Worm (Caenorhabditis elegans) whole organism, early embryonic: ENCODE data around the gene Y52E8A.1.

Experiments
- B0310.2 ChIP-seq: sonication (generic microtip); optimal IDR thresholded peaks from 2 replicates; lab custom pipeline; 2016; ENCODE audit warnings: mild to moderate bottlenecking, missing genetic modification characterization, missing compliant biosample characterization
- F13C5.2 ChIP-seq: sonication (generic microtip); optimal IDR thresholded peaks from 2 replicates; lab custom pipeline; 2017; ENCODE audit warnings: mild to moderate bottlenecking, missing genetic modification characterization, inconsistent platforms, missing compliant biosample characterization
- aly-1 ChIP-seq: sonication (generic microtip); optimal IDR thresholded peaks from 2 replicates; lab custom pipeline; 2016; ENCODE audit warnings: missing genetic modification characterization, missing compliant biosample characterization
- ama-1 ChIP-seq: fragments of 150-350 bp; optimal IDR thresholded peaks from 2 replicates; lab custom pipeline; 2014
- ceh-13 ChIP-seq: fragments of 200-800 bp; sonication (Bioruptor generic); optimal IDR thresholded peaks from 2 replicates; lab custom pipeline; 2018; ENCODE audit warnings: mild to moderate bottlenecking, missing genetic modification characterization, missing compliant biosample characterization
- ceh-36 ChIP-seq: sonication (generic microtip); optimal IDR thresholded peaks from 2 replicates; lab custom pipeline; 2016; ENCODE audit warnings: missing genetic modification characterization, inconsistent platforms, missing compliant biosample characterization
- ets-7 ChIP-seq: sonication (generic microtip); optimal IDR thresholded peaks from 2 replicates; lab custom pipeline; 2016; ENCODE audit warnings: missing genotype, missing genetic modification characterization, missing compliant biosample characterization
- flt-1 ChIP-seq: fragments of 200-800 bp; sonication (Bioruptor generic); IDR thresholded peaks from 2 replicates; pipeline ENCODE4 v1.3.6; 2022; ENCODE audit warnings: missing genetic modification characterization, missing compliant biosample characterization
- hmbx-1 ChIP-seq: sonication (generic microtip); optimal IDR thresholded peaks from 2 replicates; lab custom pipeline; 2016; ENCODE audit warnings: mild to moderate bottlenecking, missing genetic modification characterization, missing compliant biosample characterization
- hmg-4 ChIP-seq: fragments of 200-800 bp; sonication (Bioruptor generic); optimal IDR thresholded peaks from 2 replicates; lab custom pipeline; 2018; ENCODE audit warnings: mild to moderate bottlenecking, missing genetic modification characterization, missing compliant biosample characterization
- hnd-1 ChIP-seq: sonication (generic microtip); optimal IDR thresholded peaks from 2 replicates; lab custom pipeline; 2016; ENCODE audit warnings: missing genetic modification characterization, missing compliant biosample characterization
- pes-1 ChIP-seq: fragments of 200-800 bp; sonication (Bioruptor generic); IDR thresholded peaks from 2 replicates; pipeline ENCODE4 v1.3.6; 2022; ENCODE audit warnings: missing genetic modification reagents, missing genetic modification characterization, missing compliant biosample characterization
- scrt-1 ChIP-seq: fragments of 200-800 bp; sonication (Bioruptor generic); IDR thresholded peaks from 2 replicates; pipeline ENCODE4 v1.3.6; 2022; ENCODE audit warnings: missing genetic modification characterization, missing compliant biosample characterization
- sea-1 ChIP-seq: fragments of 200-800 bp; sonication (Bioruptor generic); conservative IDR thresholded peaks from 2 replicates; pipeline ENCODE4 v1.3.6; 2022; ENCODE audit warnings: missing genetic modification characterization, missing compliant biosample characterization
- tbx-11 ChIP-seq: fragments of 200-800 bp; sonication (Bioruptor generic); IDR thresholded peaks from 2 replicates; pipeline ENCODE4 v1.3.6; 2022; ENCODE audit warnings: missing genetic modification characterization, missing compliant biosample characterization
- tbx-37 ChIP-seq: fragments of 200-800 bp; sonication (Bioruptor generic); conservative IDR thresholded peaks from 2 replicates; pipeline ENCODE4 v1.3.6; 2022; ENCODE audit warnings: missing genetic modification reagents, missing genetic modification characterization, missing compliant biosample characterization
- tra-4 ChIP-seq: sonication (generic microtip); optimal IDR thresholded peaks from 2 replicates; lab custom pipeline; 2017; ENCODE audit warnings: missing genetic modification characterization, missing compliant biosample characterization

Gene Y52E8A.1

ce11 chrII:4286921-4287320, 34.9 kb upstream of the Y52E8A.1 start:
- TF ChIP-seq hnd-1 (tag; lab: Kevin White, UChicago): no peak
- TF ChIP-seq F13C5.2: no peak
- no peak for TF ChIP-seq B0310.2 (tag; lab: Kevin White, UChicago)
- TF ChIP-seq sea-1 (GFP tag; lab: Robert Waterston, UW): no peak
- no peak for TF ChIP-seq pes-1 (GFP tag; lab: Robert Waterston, UW)
- TF ChIP-seq hmg-4 (GFP tag; lab: Kevin White, UChicago): no peak
- TF ChIP-seq tbx-37 (GFP tag; lab: Robert Waterston, UW): no peak
- TF ChIP-seq tra-4 (tag; lab: Kevin White, UChicago): no peak
- no peak for TF ChIP-seq ceh-36 (tag; lab: Kevin White, UChicago)
- no peak for TF ChIP-seq ceh-13 (GFP tag; lab: Kevin White, UChicago)

- no peak for TF ChIP-seq ceh-13 (GFP tag; lab: Kevin White, UChicago)
- no peak for TF ChIP-seq F13C5.2
- no peak for TF ChIP-seq B0310.2 (tag; lab: Kevin White, UChicago)
- TF ChIP-seq hnd-1 (tag; lab: Kevin White, UChicago): no peak
These were observed 33.8 kb upstream of the Y52E8A.1 start, which contains the start of gene C01F1.6 for ce11 chrII:4288111-4288510. Gene C01F1.6, minus strand, starts transcription at chrII:4288211.

ce11 chrII:4288572-4288971, 33.3 kb upstream of the Y52E8A.1 start:
- TF ChIP-seq tra-4 (tag; lab: Kevin White, UChicago) (no peak), ama-1 (lab: Kevin White, UChicago) (no peak), hmg-4 (GFP tag; lab: Kevin White, UChicago) (no peak), pes-1 (GFP tag; lab: Robert Waterston, UW) (no peak), hmbx-1 (tag; lab: Kevin White, UChicago) (no peak)

- TF ChIP-seq tra-4 (tag; lab: Kevin White, UChicago): no peak
- TF ChIP-seq hmg-4 (GFP tag; lab: Kevin White, UChicago): no peak
- TF ChIP-seq tbx-37 (GFP tag; lab: Robert Waterston, UW): no peak
- TF ChIP-seq scrt-1: no peak
- no peak for TF ChIP-seq sea-1 (GFP tag; lab: Robert Waterston, UW)
- no peak for TF ChIP-seq aly-1 (tag; lab: Kevin White, UChicago)
- TF ChIP-seq ceh-13 (GFP tag; lab: Kevin White, UChicago): no peak
- no peak for TF ChIP-seq flt-1 (GFP tag; lab: Robert Waterston, UW)
- no peak for TF ChIP-seq F13C5.2
- no peak for TF ChIP-seq hnd-1 (tag; lab: Kevin White, UChicago)
- no peak for TF ChIP-seq B0310.2 (tag; lab: Kevin White, UChicago)
- TF ChIP-seq hmbx-1 (tag; lab: Kevin White, UChicago): no peak
- TF ChIP-seq pes-1 (GFP tag; lab: Robert Waterston, UW): no peak
These were observed 30.1 kb upstream of the Y52E8A.1 start for ce11 chrII:4291799-4292198.

- no peak for TF ChIP-seq ceh-13 (GFP tag; lab: Kevin White, UChicago)
- TF ChIP-seq hnd-1 (tag; lab: Kevin White, UChicago): no peak
- no peak for TF ChIP-seq B0310.2 (tag; lab: Kevin White, UChicago)
- TF ChIP-seq pes-1 (GFP tag; lab: Robert Waterston, UW): no peak
- no peak for TF ChIP-seq tbx-37 (GFP tag; lab: Robert Waterston, UW)
- no peak for TF ChIP-seq ama-1 (lab: Kevin White, UChicago)
- no peak for TF ChIP-seq hmbx-1 (tag; lab: Kevin White, UChicago)
- TF ChIP-seq ets-7: no peak
- no peak for TF ChIP-seq aly-1 (tag; lab: Kevin White, UChicago)
- no peak for TF ChIP-seq hmg-4 (GFP tag; lab: Kevin White, UChicago)
- no peak for TF ChIP-seq scrt-1
- no peak for TF ChIP-seq F13C5.2
- TF ChIP-seq tbx-11: no peak
- no peak for TF ChIP-seq tra-4 (tag; lab: Kevin White, UChicago)
These were observed 28.8 kb upstream of the Y52E8A.1 start for ce11 chrII:4293027-4293522.

- TF ChIP-seq ama-1 (lab: Kevin White, UChicago): no peak
- no peak for TF ChIP-seq scrt-1
- no peak for TF ChIP-seq sea-1 (GFP tag; lab: Robert Waterston, UW)
- TF ChIP-seq B0310.2 (tag; lab: Kevin White, UChicago): no peak
- no peak for TF ChIP-seq hnd-1 (tag; lab: Kevin White, UChicago)
- no peak for TF ChIP-seq tbx-11
- TF ChIP-seq aly-1 (tag; lab: Kevin White, UChicago): no peak
- TF ChIP-seq ceh-36 (tag; lab: Kevin White, UChicago): no peak
- no peak for TF ChIP-seq pes-1 (GFP tag; lab: Robert Waterston, UW)
- no peak for TF ChIP-seq tra-4 (tag; lab: Kevin White, UChicago)
- no peak for TF ChIP-seq F13C5.2
- no peak for TF ChIP-seq ets-7
- TF ChIP-seq tbx-37 (GFP tag; lab: Robert Waterston, UW): no peak
- no peak for TF ChIP-seq flt-1 (GFP tag; lab: Robert Waterston, UW)
- TF ChIP-seq hmbx-1 (tag; lab: Kevin White, UChicago): no peak
- TF ChIP-seq hmg-4 (GFP tag; lab: Kevin White, UChicago): no peak
- no peak for TF ChIP-seq ceh-13 (GFP tag; lab: Kevin White, UChicago)
These were observed 27.7 kb upstream of the Y52E8A.1 start for ce11 chrII:4294189-4294588.

ce11 chrII:4294801-4295200, 27.1 kb upstream of the Y52E8A.1 start, which contains the start of gene rml-4:
Gene rml-4, plus strand, starts transcription at chrII:4295101.
- TF ChIP-seq flt-1 (GFP tag; lab: Robert Waterston, UW) (no peak), F13C5.2 (no peak), ets-7 (no peak), ceh-13 (GFP tag; lab: Kevin White, UChicago) (no peak), tbx-11 (no peak), aly-1 (tag; lab: Kevin White, UChicago) (no peak), pes-1 (GFP tag; lab: Robert Waterston, UW) (no peak), tbx-37 (GFP tag; lab: Robert Waterston, UW) (no peak)
